Worm (Caenorhabditis elegans) whole organism, young adult: Measurements from ENCODE around the gene cutl-29.

ENCODE experiments used
- B0019.2 ChIP-seq: fragments of 200-800 bp; sonication (Bioruptor generic); conservative IDR thresholded peaks from 2 replicates; pipeline ENCODE4 v1.3.6; 2022; ENCODE audit warnings: missing genetic modification reagents, missing genetic modification characterization, missing compliant biosample characterization
- F49E8.2 ChIP-seq: sonication (generic microtip); optimal IDR thresholded peaks from 3 replicates; lab custom pipeline; 2017; ENCODE audit warnings: missing genetic modification characterization, mild to moderate bottlenecking, missing compliant biosample characterization, antibody characterized with exemption, moderate library complexity; ENCODE audit not compliant: insufficient read depth
- ccch-3 ChIP-seq: fragments of 200-800 bp; sonication (Bioruptor generic); optimal IDR thresholded peaks from 2 replicates; lab custom pipeline; 2018; ENCODE audit warnings: mild to moderate bottlenecking, missing genetic modification characterization, missing compliant biosample characterization
- lin-26 ChIP-seq: fragments of 200-800 bp; sonication (Bioruptor generic); IDR thresholded peaks from 2 replicates; pipeline ENCODE4 v1.3.6; 2022; ENCODE audit warnings: missing genetic modification reagents, missing genetic modification characterization, missing compliant biosample characterization
- nhr-120 ChIP-seq: fragments of 200-800 bp; sonication (Bioruptor generic); IDR thresholded peaks from 2 replicates; pipeline ENCODE4 v1.3.6; 2022; ENCODE audit warnings: missing genetic modification characterization, missing compliant biosample characterization
- pha-4 ChIP-seq: fragments of 150-350 bp; sonication (generic microtip); optimal IDR thresholded peaks from 2 replicates; lab custom pipeline; 2014; ENCODE audit warnings: missing biosample characterization, missing genetic modification reagents, missing genetic modification characterization
- unc-62 ChIP-seq: fragments of 150-350 bp; optimal IDR thresholded peaks from 2 replicates; lab custom pipeline; 2014; ENCODE audit warnings: missing biosample characterization, missing genetic modification reagents, missing genetic modification characterization
- ztf-3 ChIP-seq: fragments of 200-800 bp; sonication (Bioruptor generic); optimal IDR thresholded peaks from 2 replicates; lab custom pipeline; 2018; ENCODE audit warnings: mild to moderate bottlenecking, missing genetic modification characterization, missing compliant biosample characterization

DNA sequence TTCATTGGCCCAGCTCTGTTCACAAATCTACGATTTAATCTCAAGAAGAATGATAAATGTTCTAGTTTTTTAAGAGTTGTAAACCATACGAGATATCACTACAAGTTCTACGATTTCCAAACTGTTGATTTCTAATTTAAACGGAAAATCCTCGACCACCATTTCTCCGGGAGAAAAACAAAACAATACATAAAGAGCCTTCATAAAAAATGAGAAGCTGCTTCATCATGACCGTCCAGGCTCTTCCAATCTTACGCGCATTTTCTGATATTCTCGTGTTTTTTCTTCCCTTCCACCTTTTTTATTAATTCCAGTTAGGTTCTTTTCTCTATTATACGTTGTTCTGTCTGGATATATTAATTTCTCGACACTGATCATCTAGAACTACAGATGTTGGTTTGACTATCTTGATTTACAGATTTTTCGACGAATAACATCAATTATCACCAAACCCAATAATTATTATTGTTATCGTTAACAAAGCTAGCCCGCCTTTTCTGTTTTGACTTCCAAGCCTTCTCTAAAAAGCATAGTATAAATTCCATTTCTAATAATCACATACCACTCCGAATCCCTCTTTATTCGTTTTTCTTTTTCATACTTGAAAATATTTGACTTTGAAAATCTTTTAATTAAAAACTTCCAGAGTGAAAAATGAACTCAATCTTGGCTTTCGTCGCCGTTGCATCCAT, 56.3 kb downstream of the cutl-29 start, which contains the start of gene C47D2.1:
- TF ChIP-seq lin-26 (GFP tag; lab: Robert Waterston, UW), result no peak
- TF ChIP-seq nhr-120 (GFP tag; lab: Robert Waterston, UW), result no peak
- TF ChIP-seq ccch-3 (GFP tag; lab: Kevin White, UChicago), result no peak
- TF ChIP-seq ztf-3 (GFP tag; lab: Kevin White, UChicago), result no peak
- no peak for TF ChIP-seq B0019.2 (GFP tag; lab: Robert Waterston, UW)
- no peak for TF ChIP-seq unc-62 (GFP tag; lab: Kevin White, UChicago)
- no peak for TF ChIP-seq F49E8.2 (tag; lab: Kevin White, UChicago)
- no peak for TF ChIP-seq pha-4
